Worm (Caenorhabditis elegans): Measurements from ENCODE around the gene gon-14.

- TF ChIP-seq flt-1 (GFP tag; IDR thresholded peaks at IDR 0.05) (no peak), ztf-29 (GFP tag; IDR thresholded peaks at IDR 0.05) (no peak), ztf-23 (GFP tag; IDR thresholded peaks at IDR 0.05) (no peak), tab-1 (GFP tag; IDR thresholded peaks at IDR 0.05) (no peak)
Measured at ce11 chrV:6602556-6603062, 8.3 kb downstream of the gon-14 start, which contains the start of gene ZK1055.6.

Measured in whole organism, midembryonic.